Fruit fly (Drosophila melanogaster) whole organism, embryonic: ENCODE results near the gene nol.

Source experiments
- Adf1 ChIP-seq: fragments of 200-800 bp; sonication (Bioruptor generic); IDR thresholded peaks from 2 replicates; pipeline ENCODE4 v1.3.6; 2022; ENCODE audit warnings: missing biosample characterization, missing genetic modification characterization
- Awh ChIP-seq: fragments of 200-800 bp; sonication (Bioruptor generic); IDR thresholded peaks from 2 replicates; pipeline ENCODE4, ENCODE4 v1.3.6; 2022; ENCODE audit warnings: missing biosample characterization, missing genetic modification characterization
- CG10321 ChIP-seq: fragments of 200-800 bp; sonication (Bioruptor generic); IDR thresholded peaks from 2 replicates; pipeline ENCODE4 v1.3.6; 2022; ENCODE audit warnings: missing biosample characterization, missing genetic modification characterization
- CG11093 ChIP-seq: fragments of 200-800 bp; sonication (Bioruptor generic); IDR thresholded peaks from 3 replicates; pipeline ENCODE4 v1.3.6; 2022; ENCODE audit warnings: missing biosample characterization, missing genetic modification characterization
- CG11504 ChIP-seq: fragments of 200-800 bp; sonication (Bioruptor generic); optimal IDR thresholded peaks from 3 replicates; lab custom pipeline; 2019; ENCODE audit warnings: missing biosample characterization, mild to moderate bottlenecking, missing genetic modification characterization, moderate library complexity
- CG12391 ChIP-seq: fragments of 200-800 bp; sonication (Bioruptor generic); optimal IDR thresholded peaks from 3 replicates; lab custom pipeline; 2018; ENCODE audit warnings: missing biosample characterization, mild to moderate bottlenecking, missing genetic modification characterization, moderate library complexity
- CG12659 ChIP-seq: fragments of 200-800 bp; sonication (Bioruptor generic); optimal IDR thresholded peaks from 3 replicates; lab custom pipeline; 2017; ENCODE audit warnings: mild to moderate bottlenecking, missing biosample characterization, missing genetic modification reagents, missing genetic modification characterization
- CG13424 ChIP-seq: fragments of 200-800 bp; sonication (Bioruptor generic); optimal IDR thresholded peaks from 2 replicates; lab custom pipeline; 2019; ENCODE audit warnings: missing biosample characterization, mild to moderate bottlenecking, missing genetic modification characterization, moderate library complexity
- CG14050 ChIP-seq: fragments of 200-800 bp; sonication (Bioruptor generic); IDR thresholded peaks from 3 replicates; pipeline ENCODE4 v1.3.6; 2022; ENCODE audit warnings: missing biosample characterization, missing genetic modification characterization
- CG15269 ChIP-seq: fragments of 200-800 bp; sonication (Bioruptor generic); optimal IDR thresholded peaks from 2 replicates; lab custom pipeline; 2018; ENCODE audit warnings: missing biosample characterization, mild to moderate bottlenecking, missing genetic modification characterization, moderate library complexity
- CG1647 ChIP-seq: fragments of 200-800 bp; sonication (Bioruptor generic); optimal IDR thresholded peaks from 3 replicates; lab custom pipeline; 2016; ENCODE audit warnings: missing biosample characterization, missing genetic modification characterization
- CG17328 ChIP-seq: fragments of 200-800 bp; sonication (Bioruptor generic); IDR thresholded peaks from 2 replicates; pipeline ENCODE4 v1.3.6; 2022; ENCODE audit warnings: missing biosample characterization, missing genetic modification characterization
- CG17568 ChIP-seq: fragments of 200-800 bp; sonication (Bioruptor generic); optimal IDR thresholded peaks from 2 replicates; lab custom pipeline; 2018; ENCODE audit warnings: missing biosample characterization, mild to moderate bottlenecking, missing genetic modification characterization, moderate library complexity
- CG17829 ChIP-seq: fragments of 200-800 bp; optimal IDR thresholded peaks from 2 replicates; lab custom pipeline; 2019; ENCODE audit warnings: missing biosample characterization, mild to moderate bottlenecking, missing genetic modification characterization, moderate library complexity
- CG31441 ChIP-seq: fragments of 200-800 bp; sonication (Bioruptor generic); IDR thresholded peaks from 2 replicates; pipeline ENCODE4 v1.3.6; 2022; ENCODE audit warnings: missing biosample characterization, missing genetic modification characterization
- CG3163 ChIP-seq: fragments of 200-800 bp; sonication (Bioruptor generic); optimal IDR thresholded peaks from 3 replicates; lab custom pipeline; 2016; ENCODE audit warnings: missing biosample characterization, missing genetic modification characterization
- CG32532 ChIP-seq: fragments of 200-800 bp; sonication (Bioruptor generic); IDR thresholded peaks from 2 replicates; pipeline ENCODE4 v1.3.6; 2022; ENCODE audit warnings: missing biosample characterization, missing genetic modification characterization
- CG4820 ChIP-seq: fragments of 200-800 bp; sonication (Bioruptor generic); optimal IDR thresholded peaks from 3 replicates; lab custom pipeline; 2016; ENCODE audit warnings: missing biosample characterization, missing genetic modification characterization
- CG6272 ChIP-seq: fragments of 200-800 bp; sonication (Bioruptor generic); IDR thresholded peaks from 2 replicates; pipeline ENCODE4 v1.3.6; 2022; ENCODE audit warnings: missing biosample characterization, missing genetic modification characterization
- CG6689 ChIP-seq: fragments of 200-800 bp; sonication (Bioruptor generic); IDR thresholded peaks from 2 replicates; pipeline ENCODE4 v1.3.6; 2022; ENCODE audit warnings: missing biosample characterization, missing genetic modification characterization
- CG8359 ChIP-seq: fragments of 200-800 bp; sonication (Bioruptor generic); optimal IDR thresholded peaks from 2 replicates; lab custom pipeline; 2017; ENCODE audit warnings: missing biosample characterization, mild to moderate bottlenecking, missing genetic modification characterization, borderline replicate concordance
- D19B ChIP-seq: fragments of 200-800 bp; sonication (Bioruptor generic); optimal IDR thresholded peaks from 2 replicates; lab custom pipeline; 2017; ENCODE audit warnings: missing biosample characterization, mild to moderate bottlenecking, missing genetic modification characterization
- Dad ChIP-seq: fragments of 200-800 bp; sonication (Bioruptor generic); optimal IDR thresholded peaks from 3 replicates; lab custom pipeline; 2016; ENCODE audit warnings: missing biosample characterization, missing genetic modification characterization
- Deaf1 ChIP-seq: fragments of 200-800 bp; optimal IDR thresholded peaks from 3 replicates; lab custom pipeline; 2019; ENCODE audit warnings: missing biosample characterization, mild to moderate bottlenecking, missing genetic modification characterization, moderate library complexity
- Dip3 ChIP-seq: fragments of 200-800 bp; sonication (Bioruptor generic); optimal IDR thresholded peaks from 3 replicates; lab custom pipeline; 2016; ENCODE audit warnings: missing biosample characterization, missing genetic modification characterization
- Doc2 ChIP-seq: fragments of 200-800 bp; sonication (Bioruptor generic); IDR thresholded peaks from 2 replicates; pipeline ENCODE4 v1.3.6; 2022; ENCODE audit warnings: missing biosample characterization, missing genetic modification characterization
- E2f2 ChIP-seq: fragments of 200-800 bp; sonication (Bioruptor generic); IDR thresholded peaks from 2 replicates; pipeline ENCODE4 v1.3.6; 2022; ENCODE audit warnings: missing biosample characterization, missing genetic modification characterization
- Ets97D ChIP-seq: fragments of 200-800 bp; sonication (Bioruptor generic); optimal IDR thresholded peaks from 3 replicates; lab custom pipeline; 2016; ENCODE audit warnings: missing biosample characterization, missing genetic modification characterization
- Hr78 ChIP-seq, 2 experiments: fragments of 200-800 bp in 1 of 2; fragments of >200 bp in 1 of 2; sonication (Bioruptor generic) in 1 of 2; optimal IDR thresholded peaks; 2 replicates each; lab custom pipeline; 2017 to 2019; ENCODE audit warnings: missing biosample characterization in 2 of 2, missing genetic modification characterization in 2 of 2, mild to moderate bottlenecking in 1 of 2, moderate library complexity in 1 of 2
- Jarid2 ChIP-seq: fragments of 200-800 bp; sonication (Bioruptor generic); optimal IDR thresholded peaks from 3 replicates; lab custom pipeline; 2017; ENCODE audit warnings: mild to moderate bottlenecking, missing biosample characterization, missing genetic modification reagents, missing genetic modification characterization
- Lim3 ChIP-seq: fragments of 200-800 bp; sonication (Bioruptor generic); IDR thresholded peaks from 2 replicates; pipeline ENCODE4 v1.3.6; 2022; ENCODE audit warnings: missing biosample characterization, missing genetic modification characterization
- Med ChIP-seq: fragments of 200-800 bp; sonication (Bioruptor generic); peaks from one replicate; lab custom pipeline; 2016; ENCODE audit warnings: missing biosample characterization, missing genetic modification characterization, mild to moderate bottlenecking, inconsistent platforms, moderate library complexity
- NK7.1 ChIP-seq: fragments of 200-800 bp; sonication (Bioruptor generic); optimal IDR thresholded peaks from 3 replicates; lab custom pipeline; 2016; ENCODE audit warnings: missing biosample characterization, missing genetic modification characterization
- Oaz ChIP-seq: fragments of 200-800 bp; sonication (Bioruptor generic); IDR thresholded peaks from 2 replicates; pipeline ENCODE4 v1.3.6; 2022; ENCODE audit warnings: missing biosample characterization, missing genetic modification characterization
- Sox100B ChIP-seq: fragments of 200-800 bp; sonication (Bioruptor generic); optimal IDR thresholded peaks from 3 replicates; lab custom pipeline; 2018; ENCODE audit warnings: missing biosample characterization, mild to moderate bottlenecking, missing genetic modification characterization
- Sox102F ChIP-seq: fragments of 200-800 bp; sonication (Bioruptor generic); optimal IDR thresholded peaks from 2 replicates; lab custom pipeline; 2018; ENCODE audit warnings: missing biosample characterization, mild to moderate bottlenecking, missing genetic modification characterization, moderate library complexity
- Stat92E ChIP-seq, 3 experiments: fragments of >200 bp in 2 of 3; fragments of 200-800 bp in 1 of 3; sonication (Bioruptor generic) in 1 of 3; optimal IDR thresholded peaks; 2 replicates each; lab custom pipeline; 2017 to 2019; ENCODE audit warnings: missing biosample characterization in 3 of 3, missing genetic modification characterization in 3 of 3, mild to moderate bottlenecking in 1 of 3, moderate library complexity in 1 of 3
- TFAM ChIP-seq: fragments of 200-800 bp; sonication (Bioruptor generic); optimal IDR thresholded peaks from 2 replicates; lab custom pipeline; 2017; ENCODE audit warnings: missing biosample characterization, missing genetic modification characterization, inconsistent platforms
- bab2 ChIP-seq: fragments of 200-800 bp; sonication (Bioruptor generic); optimal IDR thresholded peaks from 2 replicates; lab custom pipeline; 2016; ENCODE audit warnings: missing biosample characterization, missing genetic modification characterization
- cad ChIP-seq: fragments of >200 bp; optimal IDR thresholded peaks from 2 replicates; lab custom pipeline; 2017; ENCODE audit warnings: missing biosample characterization, missing genetic modification characterization
- cg ChIP-seq: fragments of 200-800 bp; sonication (Bioruptor generic); optimal IDR thresholded peaks from 3 replicates; lab custom pipeline; 2019; ENCODE audit warnings: missing biosample characterization, mild to moderate bottlenecking, missing genetic modification characterization, moderate library complexity
- esg ChIP-seq: fragments of 200-800 bp; sonication (Bioruptor generic); conservative IDR thresholded peaks from 2 replicates; pipeline ENCODE4 v1.3.6; 2022; ENCODE audit warnings: missing biosample characterization, missing genetic modification characterization
- oc ChIP-seq: fragments of 200-800 bp; sonication (Bioruptor generic); optimal IDR thresholded peaks from 2 replicates; lab custom pipeline; 2018; ENCODE audit warnings: missing biosample characterization, mild to moderate bottlenecking, missing genetic modification characterization, moderate library complexity
- sens ChIP-seq: fragments of 200-800 bp; sonication (Bioruptor generic); peaks from one replicate; lab custom pipeline; 2016; ENCODE audit warnings: missing biosample characterization, missing genetic modification characterization
- tna ChIP-seq: fragments of 200-800 bp; sonication (Bioruptor generic); IDR thresholded peaks from 2 replicates; pipeline ENCODE4 v1.3.6; 2022; ENCODE audit warnings: missing biosample characterization, missing genetic modification characterization; ENCODE audit not compliant: partially characterized antibody
- vvl ChIP-seq: fragments of 200-800 bp; sonication (Bioruptor generic); IDR thresholded peaks from 2 replicates; pipeline ENCODE4 v1.3.6; 2022; ENCODE audit warnings: missing biosample characterization, missing genetic modification characterization
- wor ChIP-seq: fragments of 200-800 bp; sonication (Bioruptor generic); IDR thresholded peaks from 2 replicates; pipeline ENCODE4 v1.3.6; 2022; ENCODE audit warnings: missing biosample characterization, missing genetic modification characterization
- zen ChIP-seq: fragments of 200-800 bp; sonication (Bioruptor generic); optimal IDR thresholded peaks from 3 replicates; lab custom pipeline; 2018; ENCODE audit warnings: missing biosample characterization, mild to moderate bottlenecking, missing genetic modification characterization, moderate library complexity

Gene nol

dm6 chr3L:11150735-11151287, 20.2 kb downstream of the nol start, which contains the start of gene CG6216 (continued):
- TF ChIP-seq oc (tag; lab: Kevin White, UChicago) (peak; percentile 38), CG4820 (GFP tag; lab: Kevin White, UChicago) (no peak), Med (GFP tag; lab: Kevin White, UChicago) (peak; percentile 45), Stat92E (GFP tag; optimal IDR thresholded peaks at IDR 0.05; lab: Kevin White, UChicago) (peak in 1 of 3 experiments; percentile 3), cg (GFP tag; lab: Kevin White, UChicago) (peak; percentile 1), Hr78 (GFP tag; optimal IDR thresholded peaks at IDR 0.05; lab: Kevin White, UChicago) (peak in 1 of 2 experiments; percentile 38), vvl (GFP tag; lab: Robert Waterston, UW) (peak; percentile 8; the same call in 1 of the 2 replicates), CG1647 (GFP tag; lab: Kevin White, UChicago) (no peak)

- no peak for TF ChIP-seq Jarid2 (GFP tag; lab: Kevin White, UChicago)
- 0 out of 3 replicates have a peak, but pooled peaks have one; percentile 28 for TF ChIP-seq CG14050 (GFP tag; lab: Robert Waterston, UW)
- no peak for TF ChIP-seq CG8359
- no peak for TF ChIP-seq tna (GFP tag; lab: Robert Waterston, UW)
- no peak for TF ChIP-seq cad (GFP tag; lab: Kevin White, UChicago)
- TF ChIP-seq CG10321 (GFP tag; lab: Robert Waterston, UW): 0 out of 2 replicates have a peak, but pooled peaks have one; percentile 19
- peak; percentile 47 for TF ChIP-seq esg (GFP tag; lab: Robert Waterston, UW)
- peak; percentile 44 for TF ChIP-seq Sox102F
- TF ChIP-seq CG12659 (GFP tag; lab: Kevin White, UChicago): no peak
- TF ChIP-seq Oaz (GFP tag; lab: Robert Waterston, UW): no peak
- no peak for TF ChIP-seq Sox100B (GFP tag; lab: Kevin White, UChicago)
- no peak for TF ChIP-seq Dad (GFP tag; lab: Kevin White, UChicago)
- TF ChIP-seq Stat92E (GFP tag; optimal IDR thresholded peaks at IDR 0.05; lab: Kevin White, UChicago): no peak
- TF ChIP-seq TFAM: no peak
- no peak for TF ChIP-seq wor (GFP tag; lab: Robert Waterston, UW)
- peak; percentile 15 for TF ChIP-seq CG12391
- TF ChIP-seq bab2 (GFP tag; lab: Kevin White, UChicago): no peak
- TF ChIP-seq CG6689 (GFP tag; lab: Robert Waterston, UW): peak; percentile 35; the same call in 1 of the 2 replicates
- no peak for TF ChIP-seq NK7.1 (GFP tag; lab: Kevin White, UChicago)
- TF ChIP-seq CG13424 (tag; lab: Kevin White, UChicago): no peak
- TF ChIP-seq CG3163 (GFP tag; lab: Kevin White, UChicago): no peak
- TF ChIP-seq sens (GFP tag; lab: Kevin White, UChicago): peak; percentile 63
- TF ChIP-seq Deaf1: no peak
- peak; percentile 18 for TF ChIP-seq CG15269
- no peak for TF ChIP-seq zen (tag; lab: Kevin White, UChicago)
- TF ChIP-seq vvl (GFP tag; lab: Robert Waterston, UW): peak; percentile 45; the same call in 1 of the 2 replicates
- peak; percentile 21; the same call in 1 of the 2 replicates for TF ChIP-seq E2f2 (GFP tag; lab: Robert Waterston, UW)
- TF ChIP-seq CG17328 (GFP tag; lab: Robert Waterston, UW): 0 out of 2 replicates have a peak, but pooled peaks have one; percentile 36
- peak; percentile 25; the same call in 1 of the 2 replicates for TF ChIP-seq CG32532
- 0 out of 2 replicates have a peak, but pooled peaks have one; percentile 10 for TF ChIP-seq CG31441
- TF ChIP-seq Doc2 (GFP tag; lab: Robert Waterston, UW): no peak
- TF ChIP-seq Lim3: no peak
- TF ChIP-seq CG17829 (tag; lab: Kevin White, UChicago): no peak
- no peak for TF ChIP-seq CG11093
- TF ChIP-seq D19B (GFP tag; lab: Kevin White, UChicago): no peak
- TF ChIP-seq CG6272 (GFP tag; lab: Robert Waterston, UW): no peak
- TF ChIP-seq Adf1 (GFP tag; lab: Robert Waterston, UW): no peak
- TF ChIP-seq CG17568 (GFP tag; lab: Kevin White, UChicago): no peak
- no peak for TF ChIP-seq Ets97D
- TF ChIP-seq Dip3 (GFP tag; lab: Kevin White, UChicago): no peak
- peak; percentile 33; the same call in 1 of the 2 replicates for TF ChIP-seq Awh (GFP tag; lab: Robert Waterston, UW)
- TF ChIP-seq CG11504 (tag; lab: Kevin White, UChicago): no peak
Measured at dm6 chr3L:11155380-11155779, 24.7 kb downstream of the nol start.
